Fruit fly (Drosophila melanogaster) S2 (cell line): ENCODE data around the gene CG32061.

ENCODE experiments used
- CG8478 ChIP-seq: fragments of >200 bp; optimal IDR thresholded peaks from 2 replicates; lab custom pipeline; 2018
- CTCF ChIP-seq, 2 experiments: fragments of >200 bp; optimal IDR thresholded peaks; 2 replicates each; lab custom pipeline; 2018

DNA sequence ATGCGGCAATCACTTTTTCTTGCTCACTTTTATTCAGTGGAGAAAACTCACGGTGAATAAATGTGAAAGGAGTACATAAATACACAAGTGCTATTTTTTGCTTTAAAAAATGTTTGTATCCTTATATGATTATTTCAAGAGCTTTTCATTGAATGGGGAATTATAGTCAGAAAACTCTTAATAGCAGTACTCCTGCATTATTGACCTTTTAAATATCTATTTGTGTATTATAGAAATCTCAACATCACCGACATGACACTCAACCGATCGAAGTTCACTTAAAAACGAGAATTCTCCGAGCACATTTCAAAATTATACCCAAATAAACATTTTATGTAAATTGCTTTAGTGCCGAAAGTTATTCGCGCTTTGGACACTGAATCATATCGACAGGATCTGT, 1.3 kb downstream of the CG32061 start, which contains the start of gene S-Lap3:
- TF ChIP-seq CTCF (optimal IDR thresholded peaks at IDR 0.05; lab: Kevin White, UChicago) = no peak
- TF ChIP-seq CG8478 (lab: Kevin White, UChicago) = no peak
